Worm (Caenorhabditis elegans) whole organism, mixed stage, embryonic: ENCODE data around the gene agxt-1.

Experiments used
- cnd-1 ChIP-seq: fragments of 200-800 bp; sonication (Bioruptor generic); optimal IDR thresholded peaks from 2 replicates; lab custom pipeline; 2018; ENCODE audit warnings: mild to moderate bottlenecking, missing genetic modification characterization, missing compliant biosample characterization
- lin-13 ChIP-seq: fragments of 150-350 bp; optimal IDR thresholded peaks from 2 replicates; lab custom pipeline; 2014; ENCODE audit warnings: missing biosample characterization, missing genetic modification characterization
- lsy-2 ChIP-seq: fragments of 150-350 bp; optimal IDR thresholded peaks from 2 replicates; lab custom pipeline; 2014; ENCODE audit warnings: missing biosample characterization, missing genetic modification characterization
- mep-1 ChIP-seq: fragments of 150-350 bp; optimal IDR thresholded peaks from 2 replicates; lab custom pipeline; 2017; ENCODE audit warnings: missing biosample characterization, missing genetic modification reagents, missing genetic modification characterization, inconsistent platforms
- mls-2 ChIP-seq: sonication (generic microtip); optimal IDR thresholded peaks from 2 replicates; lab custom pipeline; 2016; ENCODE audit warnings: mild to moderate bottlenecking, missing genetic modification characterization, moderate library complexity, missing compliant biosample characterization
- nhr-76 ChIP-seq: sonication (generic microtip); optimal IDR thresholded peaks from 2 replicates; lab custom pipeline; 2017; ENCODE audit warnings: missing biosample characterization, missing genetic modification characterization
- pha-4 ChIP-seq: fragments of 150-350 bp; optimal IDR thresholded peaks from 2 replicates; lab custom pipeline; 2018; ENCODE audit warnings: missing biosample characterization, missing genetic modification reagents, missing genetic modification characterization
- sem-2 ChIP-seq: fragments of 200-800 bp; sonication (Bioruptor generic); optimal IDR thresholded peaks from 2 replicates; lab custom pipeline; 2018; ENCODE audit warnings: mild to moderate bottlenecking, missing genetic modification characterization, missing compliant biosample characterization
- snpc-4 ChIP-seq: fragments of 150-350 bp; optimal IDR thresholded peaks from 2 replicates; lab custom pipeline; 2014; ENCODE audit warnings: missing biosample characterization, missing genetic modification characterization
- unc-62 ChIP-seq: fragments of 150-350 bp; optimal IDR thresholded peaks from 2 replicates; lab custom pipeline; 2014; ENCODE audit warnings: missing biosample characterization, missing genetic modification reagents, missing genetic modification characterization
- ztf-11 ChIP-seq: fragments of 150-350 bp; optimal IDR thresholded peaks from 2 replicates; lab custom pipeline; 2014; ENCODE audit warnings: missing biosample characterization, missing genetic modification characterization

DNA sequence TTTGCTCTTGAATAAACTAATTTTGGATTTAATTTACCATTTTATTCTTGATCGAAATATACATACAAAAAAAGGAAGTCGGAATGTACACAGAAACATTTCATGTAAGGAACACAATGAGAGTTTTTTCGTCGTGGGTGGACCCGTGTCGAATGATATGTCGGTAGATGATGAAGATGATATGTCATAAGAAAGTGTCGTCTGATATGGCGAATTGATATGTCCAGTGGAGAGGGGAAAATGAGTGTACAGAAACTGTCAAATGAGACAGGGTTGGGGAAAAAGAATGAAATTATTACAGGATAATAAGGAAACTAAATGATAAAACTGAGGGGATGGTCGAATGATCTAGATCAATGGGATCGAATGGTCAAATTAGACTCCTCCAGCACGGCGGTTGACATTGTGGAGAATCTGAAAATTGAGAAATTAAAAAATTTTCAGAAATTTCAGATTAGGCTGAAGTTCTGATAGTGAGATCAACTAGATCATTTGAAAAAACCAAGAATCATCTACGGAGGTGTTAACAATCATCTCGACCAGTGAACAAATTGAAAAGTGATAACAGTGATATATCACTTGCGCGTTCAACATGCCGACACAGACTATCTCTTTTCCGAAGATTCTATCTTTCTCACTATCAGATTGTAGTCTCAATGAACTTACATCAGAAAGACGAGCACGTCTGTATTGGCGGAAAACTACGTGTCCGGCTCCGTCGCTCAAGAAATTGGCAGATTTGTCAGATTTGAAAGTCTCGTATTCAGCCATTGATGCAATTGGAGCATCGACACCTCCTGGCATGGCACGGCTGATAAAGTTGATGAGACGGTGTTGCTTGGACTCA, 25.0 kb upstream of the agxt-1 start:
- TF ChIP-seq snpc-4 (no peak), lsy-2 (tag; lab: Kevin White, UChicago) (no peak), ztf-11 (tag; lab: Kevin White, UChicago) (no peak), mls-2 (tag; lab: Kevin White, UChicago) (no peak), sem-2 (no peak), nhr-76 (no peak), unc-62 (GFP tag; lab: Kevin White, UChicago) (no peak), cnd-1 (tag; lab: Kevin White, UChicago) (no peak), lin-13 (tag; lab: Kevin White, UChicago) (no peak), pha-4 (tag; lab: Kevin White, UChicago) (no peak), mep-1 (tag; lab: Kevin White, UChicago) (no peak)
